Worm (Caenorhabditis elegans) whole organism, L4 larva: ENCODE results near the gene Y116A8C.467.
A peak's percentile ranks its signal among the peaks of the same experiment; 100 is the strongest.

Experiments used
- D1046.2 ChIP-seq: fragments of 200-800 bp; sonication (Bioruptor generic); IDR thresholded peaks from 2 replicates; pipeline ENCODE4 v1.3.6; 2022; ENCODE audit warnings: missing genetic modification characterization, missing compliant biosample characterization
- F44E2.7 ChIP-seq: fragments of 200-800 bp; sonication (Bioruptor generic); IDR thresholded peaks from 2 replicates; pipeline ENCODE4 v2.1.2; 2022; ENCODE audit warnings: missing genetic modification characterization, missing compliant biosample characterization
- ZK337.2 ChIP-seq: fragments of 200-800 bp; sonication (Bioruptor generic); IDR thresholded peaks from 2 replicates; pipeline ENCODE4 v1.3.6; 2022; ENCODE audit warnings: missing genetic modification reagents, missing genetic modification characterization, missing compliant biosample characterization
- aha-1 ChIP-seq: fragments of 150-350 bp; peaks from one replicate; lab custom pipeline; 2014; ENCODE audit warnings: missing biosample characterization, missing genetic modification characterization
- ama-1 ChIP-seq: fragments of 150-350 bp; optimal IDR thresholded peaks from 2 replicates; lab custom pipeline; 2014; ENCODE audit warnings: inconsistent platforms, mixed read lengths
- arid-1 ChIP-seq: fragments of 200-800 bp; sonication (Bioruptor generic); conservative IDR thresholded peaks from 2 replicates; pipeline ENCODE4 v1.3.6; 2022; ENCODE audit warnings: missing genetic modification reagents, missing genetic modification characterization, missing compliant biosample characterization
- attf-4 ChIP-seq: sonication (generic microtip); optimal IDR thresholded peaks from 3 replicates; lab custom pipeline; 2017; ENCODE audit warnings: missing biosample characterization, missing genetic modification characterization
- ctbp-1 ChIP-seq: fragments of 200-800 bp; sonication (Bioruptor generic); IDR thresholded peaks from 2 replicates; pipeline ENCODE4 v1.3.6; 2022; ENCODE audit warnings: missing genetic modification reagents, missing genetic modification characterization, missing compliant biosample characterization
- daf-16 ChIP-seq, 3 experiments: sonication (generic microtip); optimal IDR thresholded peaks; 2 replicates each; lab custom pipeline; 2016 to 2017; ENCODE audit warnings: missing genetic modification characterization in 3 of 3, missing genetic modification reagents in 3 of 3, mild to moderate bottlenecking in 2 of 3, missing compliant biosample characterization in 2 of 3, missing biosample characterization in 1 of 3, moderate library complexity in 1 of 3
- daf-19 ChIP-seq: fragments of 200-800 bp; sonication (Bioruptor generic); conservative IDR thresholded peaks from 2 replicates; pipeline ENCODE4 v1.3.6; 2022; ENCODE audit warnings: missing genetic modification characterization, missing compliant biosample characterization
- daf-8 ChIP-seq: fragments of 200-800 bp; sonication (Bioruptor generic); IDR thresholded peaks from 2 replicates; pipeline ENCODE4 v1.3.6; 2022; ENCODE audit warnings: missing genetic modification characterization, missing compliant biosample characterization
- dpl-1 ChIP-seq: fragments of 150-350 bp; optimal IDR thresholded peaks from 2 replicates; lab custom pipeline; 2014; ENCODE audit warnings: missing biosample characterization, missing genetic modification reagents, missing genetic modification characterization
- egl-27 ChIP-seq: sonication (generic microtip); optimal IDR thresholded peaks from 3 replicates; lab custom pipeline; 2017; ENCODE audit warnings: missing biosample characterization, missing genetic modification reagents, missing genetic modification characterization
- egl-43 ChIP-seq: fragments of 200-800 bp; sonication (Bioruptor generic); IDR thresholded peaks from 2 replicates; pipeline ENCODE4 v1.3.6; 2022; ENCODE audit warnings: missing genetic modification reagents, missing genetic modification characterization, missing compliant biosample characterization
- hif-1 ChIP-seq, 2 experiments: sonication (generic microtip); optimal IDR thresholded peaks; 2 replicates each; lab custom pipeline; 2016 to 2017; ENCODE audit warnings: missing compliant biosample characterization in 2 of 2, missing genetic modification characterization in 2 of 2, missing genetic modification reagents in 2 of 2, missing genotype in 2 of 2, mild to moderate bottlenecking in 1 of 2
- hlh-11 ChIP-seq: fragments of 200-800 bp; sonication (Bioruptor generic); optimal IDR thresholded peaks from 2 replicates; lab custom pipeline; 2018; ENCODE audit warnings: mild to moderate bottlenecking, missing genetic modification characterization, missing compliant biosample characterization
- hlh-30 ChIP-seq: sonication (generic microtip); optimal IDR thresholded peaks from 2 replicates; lab custom pipeline; 2017; ENCODE audit warnings: antibody characterized with exemption, mild to moderate bottlenecking, missing genetic modification characterization, missing compliant biosample characterization; ENCODE audit not compliant: insufficient read depth
- lin-15B ChIP-seq: fragments of 150-350 bp; sonication (generic microtip); optimal IDR thresholded peaks from 3 replicates; lab custom pipeline; 2014; ENCODE audit warnings: missing biosample characterization, missing genetic modification characterization
- lin-39 ChIP-seq: fragments of 150-350 bp; optimal IDR thresholded peaks from 2 replicates; lab custom pipeline; 2014; ENCODE audit warnings: missing biosample characterization, missing genetic modification reagents, missing genetic modification characterization
- lir-3 ChIP-seq: sonication (generic microtip); optimal IDR thresholded peaks from 2 replicates; lab custom pipeline; 2016; ENCODE audit warnings: mild to moderate bottlenecking, missing genetic modification characterization, missing compliant biosample characterization
- nhr-25 ChIP-seq: sonication (generic microtip); optimal IDR thresholded peaks from 2 replicates; lab custom pipeline; 2017; ENCODE audit warnings: missing genetic modification characterization, mild to moderate bottlenecking, missing compliant biosample characterization, antibody characterized with exemption, moderate library complexity, borderline replicate concordance; ENCODE audit not compliant: insufficient read depth
- nhr-28 ChIP-seq: fragments of 150-350 bp; optimal IDR thresholded peaks from 2 replicates; lab custom pipeline; 2014; ENCODE audit warnings: missing biosample characterization, missing genetic modification characterization
- nhr-76 ChIP-seq: fragments of 150-350 bp; optimal IDR thresholded peaks from 2 replicates; lab custom pipeline; 2014; ENCODE audit warnings: missing biosample characterization, missing genetic modification characterization
- php-3 ChIP-seq: fragments of 200-800 bp; sonication (Bioruptor generic); IDR thresholded peaks from 2 replicates; pipeline ENCODE4 v1.3.6; 2022; ENCODE audit warnings: missing genetic modification reagents, missing genetic modification characterization, missing compliant biosample characterization
- pqm-1 ChIP-seq: sonication (generic microtip); optimal IDR thresholded peaks from 2 replicates; lab custom pipeline; 2017; ENCODE audit warnings: missing biosample characterization, missing genetic modification characterization
- rbr-2 ChIP-seq: sonication (generic microtip); optimal IDR thresholded peaks from 2 replicates; lab custom pipeline; 2016; ENCODE audit warnings: missing genotype, missing genetic modification characterization, missing compliant biosample characterization
- set-16 ChIP-seq: fragments of 200-800 bp; sonication (Bioruptor generic); IDR thresholded peaks from 2 replicates; pipeline ENCODE4 v1.3.6; 2022; ENCODE audit warnings: missing genetic modification reagents, missing genetic modification characterization, missing compliant biosample characterization
- unc-39 ChIP-seq: sonication (generic microtip); optimal IDR thresholded peaks from 2 replicates; lab custom pipeline; 2017; ENCODE audit warnings: missing biosample characterization, missing genetic modification characterization
- unc-62 ChIP-seq, 3 experiments: fragments of 150-350 bp in 1 of 3; sonication (generic microtip); optimal IDR thresholded peaks in 2 of 3; peaks in 1 of 3; 1 replicate in 1 of 3; 2 replicates in 2 of 3; lab custom pipeline; 2014 to 2017; ENCODE audit warnings: missing biosample characterization in 3 of 3, missing genetic modification characterization in 3 of 3, missing genetic modification reagents in 3 of 3, missing genotype in 1 of 3
- zag-1 ChIP-seq: fragments of 150-350 bp; optimal IDR thresholded peaks from 2 replicates; lab custom pipeline; 2014; ENCODE audit warnings: missing biosample characterization, missing genetic modification characterization

The Y116A8C.467 gene

DNA sequence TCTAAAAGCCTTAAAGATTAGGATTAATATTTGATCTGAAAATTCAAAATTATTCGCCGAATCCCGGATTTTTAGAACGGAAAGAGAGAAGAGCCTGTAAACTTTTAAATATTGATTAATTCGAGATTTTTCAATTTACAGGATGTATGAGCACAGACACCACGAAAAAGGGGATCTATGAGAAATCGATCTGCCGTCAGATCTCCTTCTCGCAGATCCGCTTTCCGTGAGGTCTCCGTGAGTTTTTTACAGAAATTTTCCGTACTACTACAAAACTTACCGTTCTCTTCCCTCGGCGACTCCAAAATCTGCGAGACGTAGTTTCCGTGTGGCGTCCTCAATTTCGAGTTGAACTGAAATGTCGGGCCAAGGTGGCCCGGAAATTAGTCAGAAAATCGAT lies 44.6 kb upstream of the Y116A8C.467 start:
- TF ChIP-seq lin-15B (tag; lab: Kevin White, UChicago) (no peak), ZK337.2 (GFP tag; lab: Robert Waterston, UW) (0 out of 2 replicates have a peak, but pooled peaks have one; percentile 15), arid-1 (GFP tag; lab: Robert Waterston, UW) (0 out of 2 replicates have a peak, but pooled peaks have one; percentile 25)

DNA sequence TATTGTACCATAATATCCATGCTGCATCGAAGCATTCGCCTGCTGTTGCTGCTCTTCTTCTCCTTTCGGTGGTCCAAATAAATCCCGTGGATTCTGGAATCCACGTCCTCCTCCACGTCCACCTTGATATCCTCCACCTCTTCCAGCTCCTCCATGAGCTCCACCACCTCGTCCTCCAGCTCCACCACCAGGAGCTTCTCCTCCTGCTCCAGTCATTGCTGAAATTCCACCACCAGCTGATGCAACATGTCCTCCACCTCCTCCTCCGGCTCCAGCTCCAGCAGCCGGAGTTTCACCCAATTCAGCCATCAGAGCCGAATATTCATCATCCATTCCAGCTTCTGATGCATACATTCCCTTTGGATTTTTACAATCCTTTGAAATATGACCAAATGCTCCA lies 42.0 kb upstream of the Y116A8C.467 start:
- no peak for TF ChIP-seq zag-1
- TF ChIP-seq set-16 (GFP tag; lab: Robert Waterston, UW), result peak; percentile 88
- TF ChIP-seq egl-27 (tag; lab: Kevin White, UChicago), result no peak
- TF ChIP-seq aha-1 (tag; lab: Kevin White, UChicago), result peak; percentile 35

DNA sequence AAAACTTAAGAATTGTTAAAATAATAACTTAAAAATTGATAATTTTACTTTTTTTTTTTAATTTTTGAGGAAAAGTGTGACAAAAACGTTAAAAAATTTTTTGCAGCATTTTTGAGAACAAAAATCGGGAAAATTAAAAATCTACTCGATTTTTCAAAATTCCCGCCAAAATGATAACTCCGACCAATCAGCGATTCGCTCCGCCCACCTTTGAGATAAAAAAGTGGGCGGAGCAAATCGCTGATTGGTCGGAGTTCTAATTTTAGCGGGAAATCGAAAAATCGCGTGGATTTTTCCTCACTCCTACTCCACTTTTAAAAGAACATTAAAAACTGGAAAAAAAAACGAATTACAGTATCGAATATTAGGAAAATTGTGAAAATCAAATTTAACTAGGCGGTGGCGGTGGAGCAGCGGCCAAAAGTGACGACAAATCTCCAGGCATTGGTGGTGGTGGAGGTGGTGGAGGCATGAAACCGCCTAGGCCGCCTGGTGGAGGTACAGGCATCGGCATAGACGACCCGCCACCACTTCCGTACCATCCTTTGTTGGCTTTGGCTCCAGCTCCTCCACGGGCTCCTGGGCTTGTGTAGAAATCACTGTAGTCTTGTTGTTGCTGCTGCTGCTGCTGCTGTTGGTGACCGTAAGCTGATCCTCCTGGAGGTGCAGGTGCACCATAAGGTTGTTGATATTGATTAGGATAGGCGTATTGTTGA lies 40.7 kb upstream of the Y116A8C.467 start:
- TF ChIP-seq dpl-1 (GFP tag; lab: Kevin White, UChicago), result peak; percentile 5
- TF ChIP-seq set-16 (GFP tag; lab: Robert Waterston, UW), result peak; percentile 78
- no peak for TF ChIP-seq nhr-25 (tag; lab: Kevin White, UChicago)
- no peak for TF ChIP-seq nhr-76 (tag; lab: Kevin White, UChicago)
- TF ChIP-seq lin-15B (tag; lab: Kevin White, UChicago), result no peak
- no peak for TF ChIP-seq rbr-2 (tag; lab: Kevin White, UChicago)
- 0 out of 2 replicates have a peak, but pooled peaks have one; percentile 26 for TF ChIP-seq egl-43 (GFP tag; lab: Robert Waterston, UW)

DNA sequence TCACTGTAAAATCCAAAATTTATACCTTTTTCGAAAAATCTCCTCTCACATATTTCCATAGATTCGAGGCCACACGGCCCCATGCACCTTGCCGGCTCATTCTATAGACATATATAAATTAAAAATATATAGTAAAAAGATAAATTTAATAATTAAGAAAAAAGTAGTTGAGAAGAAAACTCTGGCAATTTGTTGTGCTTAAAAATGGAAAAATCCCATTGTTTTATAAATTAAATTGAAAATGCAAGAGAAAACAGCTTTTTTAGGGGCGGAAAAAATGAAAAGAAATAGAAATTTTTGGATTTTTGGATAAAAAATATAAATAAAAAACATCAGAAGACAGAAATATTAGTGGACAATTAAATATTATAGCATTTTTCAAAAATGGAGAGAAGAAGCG lies 40.0 kb upstream of the Y116A8C.467 start, which contains the start of gene Y116A8C.30:
Y116A8C.30 (minus strand) TSS at position 101 of the 400 bp plus-strand sequence.
- TF ChIP-seq hlh-11 (no peak), D1046.2 (GFP tag; lab: Robert Waterston, UW) (no peak), daf-19 (GFP tag; lab: Robert Waterston, UW) (no peak), ctbp-1 (GFP tag; lab: Robert Waterston, UW) (no peak), attf-4 (tag; lab: Kevin White, UChicago) (no peak), hlh-30 (no peak), php-3 (GFP tag; lab: Robert Waterston, UW) (no peak), lir-3 (tag; lab: Kevin White, UChicago) (no peak)

DNA sequence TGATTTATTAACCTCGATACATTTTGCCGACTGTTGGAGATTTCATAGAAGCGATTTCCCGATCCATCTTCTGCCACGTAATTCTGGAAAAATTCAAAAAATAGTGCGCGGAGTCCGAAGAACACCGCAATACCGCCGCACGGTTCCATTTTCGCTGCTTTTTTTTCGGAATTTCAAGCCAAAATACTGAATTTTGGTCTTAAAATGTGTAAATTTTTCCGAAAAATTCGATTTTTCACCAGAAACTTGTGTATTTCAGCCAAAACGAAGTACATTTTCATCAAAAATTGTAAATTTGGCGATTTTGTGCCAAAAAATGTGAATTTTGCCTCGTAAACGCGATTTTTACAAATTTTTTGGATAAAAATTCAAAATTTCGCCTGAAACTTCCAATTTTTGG lies 39.5 kb upstream of the Y116A8C.467 start:
- peak in 1 of 2 experiments; percentile 50 for TF ChIP-seq unc-62 (GFP tag; optimal IDR thresholded peaks at IDR 0.05 in 1 of 2; lab: Kevin White, UChicago)
- no peak for TF ChIP-seq unc-62 (tag; optimal IDR thresholded peaks at IDR 0.05; lab: Kevin White, UChicago)
- TF ChIP-seq aha-1 (tag; lab: Kevin White, UChicago), result peak; percentile 77
- no peak for TF ChIP-seq ama-1 (lab: Kevin White, UChicago)
- TF ChIP-seq F44E2.7 (GFP tag; lab: Robert Waterston, UW), result no peak
- TF ChIP-seq, all 104 proteins: peak for 2

DNA sequence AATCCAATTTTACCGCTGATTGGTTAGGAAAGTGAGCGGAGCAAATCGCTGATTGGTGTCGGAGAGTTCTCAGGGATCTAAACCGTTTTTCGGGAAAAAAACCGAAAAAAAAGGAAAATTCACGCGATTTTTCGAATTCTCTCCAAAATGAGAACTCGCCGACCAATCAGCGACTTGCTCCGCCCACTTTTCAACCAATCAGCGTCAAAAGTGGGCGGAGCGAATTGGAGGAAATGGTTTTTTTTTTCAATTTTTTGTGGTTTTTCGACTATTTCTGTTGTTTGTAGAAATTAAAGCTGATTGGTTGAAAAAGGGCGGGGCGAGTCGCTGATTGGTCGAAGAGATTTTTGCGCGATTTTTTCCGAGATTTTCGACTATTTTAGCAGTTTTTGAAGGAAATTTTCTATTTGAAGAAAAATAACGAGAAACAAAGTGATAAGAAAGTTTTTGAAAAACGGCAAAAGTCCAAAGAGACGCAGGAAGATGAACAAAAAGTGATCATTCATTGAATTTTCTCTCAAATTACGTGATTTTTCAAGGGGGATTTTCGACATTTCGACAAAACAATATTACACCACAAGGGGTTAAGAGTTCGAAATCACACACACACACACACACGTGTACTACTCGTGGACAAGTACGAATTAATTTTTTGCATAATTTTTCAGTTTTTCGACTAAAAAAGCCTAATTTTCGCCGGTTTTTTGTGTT lies 37.2 kb upstream of the Y116A8C.467 start:
- peak; percentile 30 for TF ChIP-seq hlh-30
- peak; percentile 4 for TF ChIP-seq nhr-28
- peak; percentile 88 for TF ChIP-seq aha-1 (tag; lab: Kevin White, UChicago)
- TF ChIP-seq daf-16 (GFP tag; optimal IDR thresholded peaks at IDR 0.05; lab: Kevin White, UChicago), result no peak
- peak; percentile 16 for TF ChIP-seq daf-16 (tag; optimal IDR thresholded peaks at IDR 0.05; lab: Kevin White, UChicago)
- peak in 1 of 2 experiments; percentile 70 for TF ChIP-seq hif-1 (tag; optimal IDR thresholded peaks at IDR 0.05; lab: Kevin White, UChicago)
- TF ChIP-seq unc-39 (tag; lab: Kevin White, UChicago), result no peak
- no peak for TF ChIP-seq lin-39 (tag; lab: Kevin White, UChicago)
- no peak for TF ChIP-seq pqm-1
- no peak for TF ChIP-seq daf-8 (GFP tag; lab: Robert Waterston, UW)
- TF ChIP-seq, all 104 proteins: peak for 5
